Fruit fly (Drosophila melanogaster) whole organism, embryonic: ENCODE data around the gene CG9674.
A peak's percentile ranks its signal among the peaks of the same experiment; 100 is the strongest.

Experiments
- Abd-B ChIP-seq: fragments of 200-800 bp; sonication (Bioruptor generic); optimal IDR thresholded peaks from 2 replicates; lab custom pipeline; 2018; ENCODE audit warnings: missing biosample characterization, mild to moderate bottlenecking, missing genetic modification characterization, moderate library complexity
- B-H1 ChIP-seq: fragments of 200-800 bp; sonication (Bioruptor generic); IDR thresholded peaks from 3 replicates; pipeline ENCODE4 v1.3.6; 2022; ENCODE audit warnings: missing biosample characterization, missing genetic modification characterization
- Bdp1 ChIP-seq: fragments of 200-800 bp; sonication (Bioruptor generic); optimal IDR thresholded peaks from 3 replicates; lab custom pipeline; 2016; ENCODE audit warnings: missing biosample characterization, missing genetic modification characterization
- CG10209 ChIP-seq: fragments of 200-800 bp; sonication (Bioruptor generic); optimal IDR thresholded peaks from 3 replicates; lab custom pipeline; 2017; ENCODE audit warnings: missing biosample characterization, mild to moderate bottlenecking, missing genetic modification characterization, missing genetic modification reagents
- CG10654 ChIP-seq: fragments of 200-800 bp; sonication (Bioruptor generic); optimal IDR thresholded peaks from 2 replicates; lab custom pipeline; 2016; ENCODE audit warnings: missing biosample characterization, missing genetic modification characterization
- CG11456 ChIP-seq: fragments of 200-800 bp; sonication (Bioruptor generic); IDR thresholded peaks from 3 replicates; pipeline ENCODE4 v1.3.6; 2022; ENCODE audit warnings: missing biosample characterization, missing genetic modification characterization
- CG12071 ChIP-seq: fragments of 200-800 bp; sonication (Bioruptor generic); optimal IDR thresholded peaks from 3 replicates; lab custom pipeline; 2018; ENCODE audit warnings: missing biosample characterization, mild to moderate bottlenecking, missing genetic modification characterization
- CG1233 ChIP-seq: fragments of 200-800 bp; sonication (Bioruptor generic); optimal IDR thresholded peaks from 4 replicates; lab custom pipeline; 2018; ENCODE audit warnings: missing biosample characterization, mild to moderate bottlenecking, missing genetic modification characterization
- CG12744 ChIP-seq: fragments of 200-800 bp; sonication (Bioruptor generic); optimal IDR thresholded peaks from 2 replicates; lab custom pipeline; 2016; ENCODE audit warnings: missing biosample characterization, missing genetic modification characterization
- CG15073 ChIP-seq: fragments of 200-800 bp; sonication (Bioruptor generic); optimal IDR thresholded peaks from 2 replicates; lab custom pipeline; 2016; ENCODE audit warnings: missing biosample characterization, missing genetic modification characterization
- CG1602 ChIP-seq: fragments of 200-800 bp; sonication (Bioruptor generic); optimal IDR thresholded peaks from 3 replicates; lab custom pipeline; 2016; ENCODE audit warnings: missing biosample characterization, missing genetic modification characterization
- CG17361 ChIP-seq: fragments of 200-800 bp; sonication (Bioruptor generic); IDR thresholded peaks from 3 replicates; pipeline ENCODE4 v1.3.6; 2022; ENCODE audit warnings: missing biosample characterization, missing genetic modification characterization
- CG2875 ChIP-seq: fragments of 200-800 bp; sonication (Bioruptor generic); optimal IDR thresholded peaks from 2 replicates; lab custom pipeline; 2017; ENCODE audit warnings: missing biosample characterization, mild to moderate bottlenecking, missing genetic modification characterization, missing genetic modification reagents
- CG3407 ChIP-seq: fragments of 200-800 bp; sonication (Bioruptor generic); optimal IDR thresholded peaks from 2 replicates; lab custom pipeline; 2018; ENCODE audit warnings: missing biosample characterization, mild to moderate bottlenecking, missing genetic modification characterization
- CG34224 ChIP-seq: fragments of 200-800 bp; sonication (Bioruptor generic); IDR thresholded peaks from 3 replicates; pipeline ENCODE4 v1.3.6; 2022; ENCODE audit warnings: missing biosample characterization, missing genetic modification characterization; ENCODE audit not compliant: partially characterized antibody
- CG42726 ChIP-seq: fragments of 200-800 bp; sonication (Bioruptor generic); IDR thresholded peaks from 2 replicates; pipeline ENCODE4 v1.3.6; 2022; ENCODE audit warnings: missing biosample characterization, missing genetic modification characterization; ENCODE audit not compliant: partially characterized antibody
- CG6683 ChIP-seq: fragments of 200-800 bp; sonication (Bioruptor generic); optimal IDR thresholded peaks from 2 replicates; lab custom pipeline; 2017; ENCODE audit warnings: missing biosample characterization, mild to moderate bottlenecking, missing genetic modification characterization, missing genetic modification reagents
- CG8924 ChIP-seq: fragments of 200-800 bp; optimal IDR thresholded peaks from 3 replicates; lab custom pipeline; 2019; ENCODE audit warnings: missing biosample characterization, mild to moderate bottlenecking, missing genetic modification characterization, moderate library complexity
- CG9437 ChIP-seq: fragments of 200-800 bp; sonication (Bioruptor generic); optimal IDR thresholded peaks from 2 replicates; lab custom pipeline; 2018; ENCODE audit warnings: missing biosample characterization, mild to moderate bottlenecking, missing genetic modification characterization
- E2f2 ChIP-seq: fragments of 200-800 bp; sonication (Bioruptor generic); IDR thresholded peaks from 2 replicates; pipeline ENCODE4 v1.3.6; 2022; ENCODE audit warnings: missing biosample characterization, missing genetic modification characterization
- HLH3B ChIP-seq: fragments of 200-800 bp; sonication (Bioruptor generic); IDR thresholded peaks from 2 replicates; pipeline ENCODE4 v1.3.6; 2022; ENCODE audit warnings: missing biosample characterization, missing genetic modification characterization
- Hand ChIP-seq: fragments of 200-800 bp; sonication (Bioruptor generic); optimal IDR thresholded peaks from 2 replicates; lab custom pipeline; 2017; ENCODE audit warnings: mild to moderate bottlenecking, missing biosample characterization, missing genetic modification reagents, missing genetic modification characterization
- Hmx ChIP-seq: fragments of 200-800 bp; sonication (Bioruptor generic); optimal IDR thresholded peaks from 2 replicates; lab custom pipeline; 2016; ENCODE audit warnings: missing biosample characterization, missing genetic modification characterization
- Oaz ChIP-seq: fragments of 200-800 bp; sonication (Bioruptor generic); IDR thresholded peaks from 2 replicates; pipeline ENCODE4 v1.3.6; 2022; ENCODE audit warnings: missing biosample characterization, missing genetic modification characterization
- Optix ChIP-seq: fragments of 200-800 bp; sonication (Bioruptor generic); IDR thresholded peaks from 3 replicates; pipeline ENCODE4 v1.3.6; 2022; ENCODE audit warnings: missing biosample characterization, missing genetic modification characterization
- Rfx ChIP-seq: fragments of 200-800 bp; sonication (Bioruptor generic); IDR thresholded peaks from 2 replicates; pipeline ENCODE4 v1.3.6; 2022; ENCODE audit warnings: missing biosample characterization, missing genetic modification characterization
- Trl ChIP-seq, 3 experiments: fragments of >200 bp in 2 of 3; fragments of 200-800 bp in 1 of 3; sonication (Bioruptor generic) in 1 of 3; optimal IDR thresholded peaks; 2 replicates in 1 of 3; 3 replicates in 2 of 3; lab custom pipeline; 2016 to 2017; ENCODE audit warnings: missing biosample characterization in 1 of 3, missing genetic modification characterization in 1 of 3
- abd-A ChIP-seq: fragments of 200-800 bp; sonication (Bioruptor generic); optimal IDR thresholded peaks from 3 replicates; lab custom pipeline; 2019; ENCODE audit warnings: missing biosample characterization, mild to moderate bottlenecking, missing genetic modification characterization, moderate library complexity
- bigmax ChIP-seq: fragments of 200-800 bp; sonication (Bioruptor generic); optimal IDR thresholded peaks from 2 replicates; lab custom pipeline; 2018; ENCODE audit warnings: missing biosample characterization, mild to moderate bottlenecking, missing genetic modification characterization
- cato ChIP-seq: fragments of 200-800 bp; sonication (Bioruptor generic); optimal IDR thresholded peaks from 2 replicates; lab custom pipeline; 2016; ENCODE audit warnings: missing biosample characterization, missing genetic modification characterization, borderline replicate concordance
- cg ChIP-seq: fragments of 200-800 bp; sonication (Bioruptor generic); optimal IDR thresholded peaks from 3 replicates; lab custom pipeline; 2019; ENCODE audit warnings: missing biosample characterization, mild to moderate bottlenecking, missing genetic modification characterization, moderate library complexity
- chif ChIP-seq, 2 experiments: fragments of 200-800 bp; sonication (Bioruptor generic); optimal IDR thresholded peaks; 3 replicates each; lab custom pipeline; 2016; ENCODE audit warnings: missing biosample characterization in 2 of 2, missing genetic modification characterization in 2 of 2
- crp ChIP-seq, 2 experiments: fragments of 200-800 bp; sonication (Bioruptor generic); optimal IDR thresholded peaks; 2 replicates in 1 of 2; 3 replicates in 1 of 2; lab custom pipeline; 2017; ENCODE audit warnings: missing biosample characterization in 2 of 2, missing genetic modification characterization in 2 of 2, mild to moderate bottlenecking in 1 of 2, moderate library complexity in 1 of 2
- fd102C ChIP-seq: fragments of 200-800 bp; sonication (Bioruptor generic); optimal IDR thresholded peaks from 2 replicates; lab custom pipeline; 2018; ENCODE audit warnings: missing biosample characterization, mild to moderate bottlenecking, missing genetic modification characterization, moderate library complexity
- gce ChIP-seq: fragments of 200-800 bp; sonication (Bioruptor generic); IDR thresholded peaks from 3 replicates; pipeline ENCODE4 v1.3.6; 2022; ENCODE audit warnings: missing biosample characterization, missing genetic modification characterization
- gfzf ChIP-seq: fragments of 200-800 bp; sonication (Bioruptor generic); optimal IDR thresholded peaks from 2 replicates; lab custom pipeline; 2016; ENCODE audit warnings: missing biosample characterization, mild to moderate bottlenecking, missing genetic modification characterization, moderate library complexity
- gsb ChIP-seq: fragments of 200-800 bp; sonication (Bioruptor generic); IDR thresholded peaks from 2 replicates; pipeline ENCODE4 v1.3.6; 2022; ENCODE audit warnings: missing biosample characterization, missing genetic modification characterization
- h ChIP-seq: fragments of >200 bp; optimal IDR thresholded peaks from 2 replicates; lab custom pipeline; 2017
- lab ChIP-seq: fragments of 200-800 bp; sonication (Bioruptor generic); optimal IDR thresholded peaks from 3 replicates; lab custom pipeline; 2017; ENCODE audit warnings: missing biosample characterization, missing genetic modification characterization, mild to moderate bottlenecking, moderate library complexity, missing genetic modification reagents
- lilli ChIP-seq: fragments of 200-800 bp; sonication (Bioruptor generic); optimal IDR thresholded peaks from 3 replicates; lab custom pipeline; 2016; ENCODE audit warnings: missing biosample characterization, missing genetic modification characterization
- nmo ChIP-seq: fragments of 200-800 bp; sonication (Bioruptor generic); optimal IDR thresholded peaks from 2 replicates; lab custom pipeline; 2018; ENCODE audit warnings: missing biosample characterization, mild to moderate bottlenecking, missing genetic modification characterization, moderate library complexity
- nom ChIP-seq: fragments of 200-800 bp; sonication (Bioruptor generic); optimal IDR thresholded peaks from 2 replicates; lab custom pipeline; 2017; ENCODE audit warnings: missing biosample characterization, missing genetic modification characterization, mild to moderate bottlenecking, moderate library complexity, missing genetic modification reagents
- p53 ChIP-seq: fragments of 200-800 bp; sonication (Bioruptor generic); optimal IDR thresholded peaks from 2 replicates; lab custom pipeline; 2016; ENCODE audit warnings: missing biosample characterization, missing genetic modification characterization
- pb ChIP-seq: fragments of 200-800 bp; sonication (Bioruptor generic); optimal IDR thresholded peaks from 3 replicates; lab custom pipeline; 2016; ENCODE audit warnings: missing biosample characterization, missing genetic modification characterization
- ranshi ChIP-seq: fragments of 200-800 bp; sonication (Bioruptor generic); IDR thresholded peaks from 2 replicates; pipeline ENCODE4 v1.3.6; 2022; ENCODE audit warnings: missing biosample characterization, missing genetic modification characterization
- sug ChIP-seq: fragments of 200-800 bp; optimal IDR thresholded peaks from 2 replicates; lab custom pipeline; 2019; ENCODE audit warnings: missing biosample characterization, mild to moderate bottlenecking, missing genetic modification characterization, moderate library complexity
- tna ChIP-seq: fragments of 200-800 bp; sonication (Bioruptor generic); IDR thresholded peaks from 2 replicates; pipeline ENCODE4 v1.3.6; 2022; ENCODE audit warnings: missing biosample characterization, missing genetic modification characterization; ENCODE audit not compliant: partially characterized antibody
- trem ChIP-seq: fragments of 200-800 bp; optimal IDR thresholded peaks from 3 replicates; lab custom pipeline; 2019; ENCODE audit warnings: missing biosample characterization, mild to moderate bottlenecking, missing genetic modification characterization, moderate library complexity
- vvl ChIP-seq: fragments of 200-800 bp; sonication (Bioruptor generic); IDR thresholded peaks from 2 replicates; pipeline ENCODE4 v1.3.6; 2022; ENCODE audit warnings: missing biosample characterization, missing genetic modification characterization
- zfh1 ChIP-seq: fragments of 200-800 bp; sonication (Bioruptor generic); IDR thresholded peaks from 3 replicates; pipeline ENCODE4 v1.3.6; 2022; ENCODE audit warnings: missing biosample characterization, missing genetic modification characterization

Gene CG9674

dm6 chr3L:16779704-16780173 lies 27.8 kb downstream of the CG9674 start, which contains the start of the genes mus302 and CG9705 (continued):
- TF ChIP-seq CG2875 (GFP tag; lab: Kevin White, UChicago) (no peak), Abd-B (GFP tag; lab: Kevin White, UChicago) (peak; percentile 58), trem (tag; lab: Kevin White, UChicago) (peak; percentile 72), CG3407 (GFP tag; lab: Kevin White, UChicago) (no peak), pb (GFP tag; lab: Kevin White, UChicago) (no peak), abd-A (tag; lab: Kevin White, UChicago) (no peak), cg (GFP tag; lab: Kevin White, UChicago) (no peak), Bdp1 (GFP tag; lab: Kevin White, UChicago) (no peak), CG10654 (GFP tag; lab: Kevin White, UChicago) (no peak), CG6683 (no peak), Optix (GFP tag; lab: Robert Waterston, UW) (no peak), nom (GFP tag; lab: Kevin White, UChicago) (no peak), CG12744 (GFP tag; lab: Kevin White, UChicago) (no peak), Hand (GFP tag; lab: Kevin White, UChicago) (no peak), Hmx (GFP tag; lab: Kevin White, UChicago) (no peak), crp (GFP tag; optimal IDR thresholded peaks at IDR 0.05; lab: Kevin White, UChicago) (no peak), HLH3B (GFP tag; lab: Robert Waterston, UW) (no peak), CG1602 (GFP tag; lab: Kevin White, UChicago) (peak; percentile 63), Rfx (GFP tag; lab: Robert Waterston, UW) (peak; percentile 68; the same call in 1 of the 2 replicates), CG8924 (tag; lab: Kevin White, UChicago) (peak; percentile 43), p53 (GFP tag; lab: Kevin White, UChicago) (no peak), sug (tag; lab: Kevin White, UChicago) (peak; percentile 54), lilli (GFP tag; lab: Kevin White, UChicago) (peak; percentile 40), nmo (peak; percentile 83), h (lab: Kevin White, UChicago) (no peak), CG15073 (GFP tag; lab: Kevin White, UChicago) (no peak), CG1233 (GFP tag; lab: Kevin White, UChicago) (no peak), bigmax (GFP tag; lab: Kevin White, UChicago) (no peak), CG9437 (GFP tag; lab: Kevin White, UChicago) (peak; percentile 21), lab (GFP tag; lab: Kevin White, UChicago) (no peak), Oaz (GFP tag; lab: Robert Waterston, UW) (no peak), fd102C (GFP tag; lab: Kevin White, UChicago) (no peak), CG42726 (GFP tag; lab: Robert Waterston, UW) (peak; percentile 36; the same call in 1 of the 2 replicates), CG34224 (GFP tag; lab: Robert Waterston, UW) (peak; percentile 29; the same call in 1 of the 3 replicates), CG17361 (GFP tag; lab: Robert Waterston, UW) (peak; percentile 85), tna (no peak), gce (GFP tag; lab: Robert Waterston, UW) (no peak), gsb (no peak), B-H1 (GFP tag; lab: Robert Waterston, UW) (no peak), chif (GFP tag; optimal IDR thresholded peaks at IDR 0.05; lab: Kevin White, UChicago) (peak in 1 of 2 experiments; percentile 25), vvl (GFP tag; lab: Robert Waterston, UW) (peak; percentile 55; the same call in 1 of the 2 replicates), E2f2 (GFP tag; lab: Robert Waterston, UW) (peak; percentile 57; the same call in 1 of the 2 replicates), CG10209 (GFP tag; lab: Kevin White, UChicago) (peak; percentile 38), CG11456 (GFP tag; lab: Robert Waterston, UW) (0 out of 3 replicates have a peak, but pooled peaks have one; percentile 23), ranshi (GFP tag; lab: Robert Waterston, UW) (peak; percentile 40; the same call in 1 of the 2 replicates), zfh1 (GFP tag; lab: Robert Waterston, UW) (no peak), Trl (optimal IDR thresholded peaks at IDR 0.05; lab: Kevin White, UChicago) (no peak), Trl (GFP tag; optimal IDR thresholded peaks at IDR 0.05; lab: Kevin White, UChicago) (no peak), gfzf (GFP tag; lab: Kevin White, UChicago) (peak; percentile 68), CG12071 (GFP tag; lab: Kevin White, UChicago) (no peak), cato (no peak)
